Fruit fly (Drosophila melanogaster) whole organism, embryonic: ENCODE results near the gene RpS20.

ENCODE experiments used
- ATbp ChIP-seq: fragments of 200-800 bp; sonication (Bioruptor generic); optimal IDR thresholded peaks from 2 replicates; lab custom pipeline; 2017; ENCODE audit warnings: missing biosample characterization, mild to moderate bottlenecking, missing genetic modification characterization, missing genetic modification reagents
- Awh ChIP-seq: fragments of 200-800 bp; sonication (Bioruptor generic); IDR thresholded peaks from 2 replicates; pipeline ENCODE4, ENCODE4 v1.3.6; 2022; ENCODE audit warnings: missing biosample characterization, missing genetic modification characterization
- CG10959 ChIP-seq: fragments of 200-800 bp; sonication (Bioruptor generic); IDR thresholded peaks from 2 replicates; pipeline ENCODE4 v1.3.6; 2022; ENCODE audit warnings: missing biosample characterization, missing genetic modification characterization
- CG17385 ChIP-seq: fragments of 200-800 bp; sonication (Bioruptor generic); optimal IDR thresholded peaks from 3 replicates; lab custom pipeline; 2018; ENCODE audit warnings: missing biosample characterization, mild to moderate bottlenecking, missing genetic modification characterization
- CG17568 ChIP-seq: fragments of 200-800 bp; sonication (Bioruptor generic); optimal IDR thresholded peaks from 2 replicates; lab custom pipeline; 2018; ENCODE audit warnings: missing biosample characterization, mild to moderate bottlenecking, missing genetic modification characterization, moderate library complexity
- CG5245 ChIP-seq: fragments of 200-800 bp; sonication (Bioruptor generic); optimal IDR thresholded peaks from 3 replicates; lab custom pipeline; 2016; ENCODE audit warnings: missing biosample characterization, missing genetic modification characterization
- CG7745 ChIP-seq: fragments of 200-800 bp; sonication (Bioruptor generic); optimal IDR thresholded peaks from 2 replicates; lab custom pipeline; 2018; ENCODE audit warnings: missing biosample characterization, mild to moderate bottlenecking, missing genetic modification characterization, moderate library complexity
- CG7963 ChIP-seq: fragments of 200-800 bp; sonication (Bioruptor generic); IDR thresholded peaks from 3 replicates; pipeline ENCODE4 v1.3.6; 2022; ENCODE audit warnings: missing biosample characterization, missing genetic modification characterization; ENCODE audit not compliant: partially characterized antibody
- CG8388 ChIP-seq: fragments of 200-800 bp; sonication (Bioruptor generic); optimal IDR thresholded peaks from 2 replicates; lab custom pipeline; 2019; ENCODE audit warnings: missing biosample characterization, mild to moderate bottlenecking, missing genetic modification characterization, moderate library complexity
- CG9817 ChIP-seq: fragments of 200-800 bp; sonication (Bioruptor generic); optimal IDR thresholded peaks from 2 replicates; lab custom pipeline; 2018; ENCODE audit warnings: missing biosample characterization, mild to moderate bottlenecking, missing genetic modification characterization, moderate library complexity
- D19B ChIP-seq: fragments of 200-800 bp; sonication (Bioruptor generic); optimal IDR thresholded peaks from 2 replicates; lab custom pipeline; 2017; ENCODE audit warnings: missing biosample characterization, mild to moderate bottlenecking, missing genetic modification characterization
- Drgx ChIP-seq: fragments of 200-800 bp; sonication (Bioruptor generic); IDR thresholded peaks from 2 replicates; pipeline ENCODE4 v1.3.6; 2022; ENCODE audit warnings: missing biosample characterization, missing genetic modification characterization
- Eip74EF ChIP-seq, 2 experiments: fragments of 200-800 bp in 1 of 2; fragments of >200 bp in 1 of 2; sonication (Bioruptor generic) in 1 of 2; optimal IDR thresholded peaks; 2 replicates each; lab custom pipeline; 2017 to 2019; ENCODE audit warnings: missing biosample characterization in 2 of 2, missing genetic modification characterization in 2 of 2, mild to moderate bottlenecking in 1 of 2, moderate library complexity in 1 of 2
- Ets65A ChIP-seq: fragments of 200-800 bp; sonication (Bioruptor generic); peaks from one replicate; lab custom pipeline; 2016; ENCODE audit warnings: missing biosample characterization, missing genetic modification characterization
- Hand ChIP-seq: fragments of 200-800 bp; sonication (Bioruptor generic); optimal IDR thresholded peaks from 2 replicates; lab custom pipeline; 2017; ENCODE audit warnings: mild to moderate bottlenecking, missing biosample characterization, missing genetic modification reagents, missing genetic modification characterization
- HmgZ ChIP-seq: fragments of 200-800 bp; sonication (Bioruptor generic); optimal IDR thresholded peaks from 2 replicates; lab custom pipeline; 2018; ENCODE audit warnings: missing biosample characterization, mild to moderate bottlenecking, missing genetic modification characterization
- Hmx ChIP-seq: fragments of 200-800 bp; sonication (Bioruptor generic); optimal IDR thresholded peaks from 2 replicates; lab custom pipeline; 2016; ENCODE audit warnings: missing biosample characterization, missing genetic modification characterization
- Hr39 ChIP-seq: fragments of >200 bp; optimal IDR thresholded peaks from 2 replicates; lab custom pipeline; 2017
- Neu2 ChIP-seq: fragments of 200-800 bp; sonication (Bioruptor generic); optimal IDR thresholded peaks from 3 replicates; lab custom pipeline; 2016; ENCODE audit warnings: missing biosample characterization, missing genetic modification characterization, borderline replicate concordance
- Sox102F ChIP-seq: fragments of 200-800 bp; sonication (Bioruptor generic); optimal IDR thresholded peaks from 2 replicates; lab custom pipeline; 2018; ENCODE audit warnings: missing biosample characterization, mild to moderate bottlenecking, missing genetic modification characterization, moderate library complexity
- ac ChIP-seq: fragments of 200-800 bp; sonication (Bioruptor generic); optimal IDR thresholded peaks from 3 replicates; lab custom pipeline; 2017; ENCODE audit warnings: missing biosample characterization, mild to moderate bottlenecking, missing genetic modification characterization
- al ChIP-seq: fragments of 200-800 bp; sonication (Bioruptor generic); IDR thresholded peaks from 2 replicates; pipeline ENCODE4 v1.3.6; 2022; ENCODE audit warnings: missing biosample characterization, missing genetic modification characterization
- bsh ChIP-seq, 2 experiments: fragments of 200-800 bp; sonication (Bioruptor generic); optimal IDR thresholded peaks; 2 replicates each; lab custom pipeline; 2017 to 2018; ENCODE audit warnings: mild to moderate bottlenecking in 2 of 2, missing biosample characterization in 2 of 2, missing genetic modification characterization in 2 of 2, moderate library complexity in 1 of 2
- cwo ChIP-seq: fragments of 200-800 bp; sonication (Bioruptor generic); optimal IDR thresholded peaks from 3 replicates; lab custom pipeline; 2017; ENCODE audit warnings: missing biosample characterization, missing genetic modification characterization, mild to moderate bottlenecking, moderate library complexity, missing genetic modification reagents
- dan ChIP-seq: fragments of 200-800 bp; sonication (Bioruptor generic); IDR thresholded peaks from 2 replicates; pipeline ENCODE4 v1.3.6; 2022; ENCODE audit warnings: missing biosample characterization, missing genetic modification characterization
- gro ChIP-seq: fragments of 200-800 bp; sonication (Bioruptor generic); optimal IDR thresholded peaks from 2 replicates; lab custom pipeline; 2016; ENCODE audit warnings: missing biosample characterization, missing genetic modification characterization
- nerfin-1 ChIP-seq: fragments of 200-800 bp; sonication (Bioruptor generic); optimal IDR thresholded peaks from 3 replicates; lab custom pipeline; 2019; ENCODE audit warnings: missing biosample characterization, mild to moderate bottlenecking, missing genetic modification characterization, moderate library complexity
- nom ChIP-seq: fragments of 200-800 bp; sonication (Bioruptor generic); optimal IDR thresholded peaks from 2 replicates; lab custom pipeline; 2017; ENCODE audit warnings: missing biosample characterization, missing genetic modification characterization, mild to moderate bottlenecking, moderate library complexity, missing genetic modification reagents
- phol ChIP-seq: fragments of 200-800 bp; sonication (Bioruptor generic); optimal IDR thresholded peaks from 3 replicates; lab custom pipeline; 2018; ENCODE audit warnings: missing biosample characterization, mild to moderate bottlenecking, missing genetic modification characterization, moderate library complexity
- seq ChIP-seq: fragments of 200-800 bp; sonication (Bioruptor generic); IDR thresholded peaks from 2 replicates; pipeline ENCODE4 v1.3.6; 2022; ENCODE audit warnings: missing biosample characterization, missing genetic modification characterization
- sim ChIP-seq: fragments of 200-800 bp; sonication (Bioruptor generic); IDR thresholded peaks from 2 replicates; pipeline ENCODE4 v1.3.6; 2022; ENCODE audit warnings: missing biosample characterization, missing genetic modification characterization
- sqz ChIP-seq: fragments of 200-800 bp; sonication (Bioruptor generic); optimal IDR thresholded peaks from 3 replicates; lab custom pipeline; 2018; ENCODE audit warnings: missing biosample characterization, mild to moderate bottlenecking, missing genetic modification characterization
- ssp ChIP-seq: fragments of 200-800 bp; sonication (Bioruptor generic); IDR thresholded peaks from 2 replicates; pipeline ENCODE4 v1.3.6; 2022; ENCODE audit warnings: missing biosample characterization, missing genetic modification characterization
- tna ChIP-seq: fragments of 200-800 bp; sonication (Bioruptor generic); IDR thresholded peaks from 2 replicates; pipeline ENCODE4 v1.3.6; 2022; ENCODE audit warnings: missing biosample characterization, missing genetic modification characterization; ENCODE audit not compliant: partially characterized antibody
- ttk ChIP-seq: fragments of 200-800 bp; sonication (Bioruptor generic); IDR thresholded peaks from 2 replicates; pipeline ENCODE4 v2.1.2; 2022; ENCODE audit warnings: missing biosample characterization, missing genetic modification characterization
- unc-4 ChIP-seq: fragments of 200-800 bp; sonication (Bioruptor generic); IDR thresholded peaks from 2 replicates; pipeline ENCODE4 v1.3.6; 2022; ENCODE audit warnings: missing biosample characterization, missing genetic modification characterization; ENCODE audit not compliant: partially characterized antibody
- unpg ChIP-seq: fragments of 200-800 bp; sonication (Bioruptor generic); optimal IDR thresholded peaks from 3 replicates; lab custom pipeline; 2018; ENCODE audit warnings: missing biosample characterization, mild to moderate bottlenecking, missing genetic modification characterization, moderate library complexity
- z ChIP-seq: fragments of 200-800 bp; sonication (Bioruptor generic); IDR thresholded peaks from 3 replicates; pipeline ENCODE4 v1.3.6; 2022; ENCODE audit warnings: missing biosample characterization, missing genetic modification characterization

The RpS20 gene

DNA sequence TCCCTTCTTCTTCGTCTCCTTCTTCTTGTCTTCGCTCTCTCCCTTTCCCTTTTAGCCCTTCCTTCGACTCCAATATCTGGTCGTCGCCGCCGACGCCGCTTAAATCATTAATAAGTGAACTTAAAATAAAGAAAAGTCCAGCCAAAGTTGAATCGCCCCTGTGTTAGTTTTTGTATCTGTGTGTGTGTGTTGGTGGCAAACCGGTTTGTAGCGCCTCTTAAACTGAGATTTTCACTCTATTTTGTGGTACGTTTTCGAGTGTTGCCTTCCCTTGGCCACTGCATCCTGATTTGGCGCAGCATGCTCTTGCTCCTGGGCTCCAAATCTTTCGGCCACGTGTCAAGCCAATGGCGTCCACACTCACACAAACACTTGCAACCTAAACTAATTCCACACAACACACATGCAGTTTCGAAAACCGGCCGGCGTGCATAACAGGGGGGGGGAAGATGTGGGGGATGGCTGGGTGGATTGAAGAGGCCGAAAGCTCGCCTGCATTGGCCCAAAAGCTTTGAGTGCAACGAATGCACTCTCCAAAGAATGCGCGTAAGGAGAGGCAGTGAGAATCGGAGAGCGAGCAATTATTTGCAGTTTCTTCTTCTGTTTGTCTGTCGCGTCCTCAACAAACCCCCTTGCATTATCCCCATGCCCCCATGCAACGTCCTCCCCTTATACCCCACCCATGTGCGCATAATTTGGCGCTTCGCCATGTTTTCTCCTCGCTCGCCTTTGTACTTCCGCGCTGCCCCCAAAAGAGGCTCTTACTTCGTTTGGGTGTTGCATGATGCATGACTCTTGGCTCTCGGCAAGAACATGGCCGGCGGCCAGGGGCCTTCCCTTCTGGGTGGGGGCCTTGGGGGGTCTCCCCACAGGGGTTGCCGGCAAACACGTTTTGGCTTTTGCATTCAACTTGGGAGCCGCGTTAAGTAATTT is 37.3 kb upstream of the RpS20 start:
- no peak for TF ChIP-seq CG9817 (tag; lab: Kevin White, UChicago)
- 0 out of 2 replicates have a peak, but pooled peaks have one; percentile 8 for TF ChIP-seq dan (GFP tag; lab: Robert Waterston, UW)
- TF ChIP-seq Neu2 (GFP tag; lab: Kevin White, UChicago): no peak
- TF ChIP-seq bsh (GFP tag; optimal IDR thresholded peaks at IDR 0.05; lab: Kevin White, UChicago): peak in 1 of 2 experiments; percentile 45
- peak; percentile 77 for TF ChIP-seq nom (GFP tag; lab: Kevin White, UChicago)
- TF ChIP-seq Drgx (GFP tag; lab: Robert Waterston, UW): peak; percentile 72
- peak; percentile 39 for TF ChIP-seq Hr39 (lab: Kevin White, UChicago)

DNA sequence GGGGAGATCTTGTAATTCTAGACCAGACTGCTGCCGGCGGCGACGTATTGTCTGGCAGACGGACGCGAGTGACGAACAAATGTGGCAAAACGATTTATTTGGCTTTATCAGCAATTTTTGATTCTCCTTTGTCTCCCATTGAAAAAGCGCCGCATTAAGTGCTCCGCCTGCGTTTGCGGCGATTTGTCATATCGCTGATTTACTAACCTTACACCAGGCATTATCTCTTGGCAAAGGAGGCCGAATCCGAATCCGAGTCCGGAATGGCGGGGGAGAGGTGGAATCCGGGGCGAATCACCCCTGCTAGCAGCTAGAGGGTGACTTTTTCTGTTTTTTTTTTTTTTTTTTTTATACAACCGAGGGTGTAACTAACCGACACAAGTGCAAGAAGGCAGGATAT is 33.4 kb upstream of the RpS20 start:
- TF ChIP-seq CG7745 (tag; lab: Kevin White, UChicago) (no peak), CG10959 (no peak), Sox102F (no peak), tna (GFP tag; lab: Robert Waterston, UW) (no peak), phol (tag; lab: Kevin White, UChicago) (no peak), ttk (GFP tag; lab: Robert Waterston, UW) (no peak), nerfin-1 (tag; lab: Kevin White, UChicago) (peak; percentile 72), CG8388 (GFP tag; lab: Kevin White, UChicago) (no peak), CG7963 (GFP tag; lab: Robert Waterston, UW) (no peak), gro (no peak), CG5245 (no peak), z (GFP tag; lab: Robert Waterston, UW) (no peak), seq (GFP tag; lab: Robert Waterston, UW) (peak; percentile 37; the same call in 1 of the 2 replicates), ssp (GFP tag; lab: Robert Waterston, UW) (no peak), sqz (peak; percentile 62), cwo (GFP tag; lab: Kevin White, UChicago) (no peak), D19B (GFP tag; lab: Kevin White, UChicago) (no peak), sim (GFP tag; lab: Robert Waterston, UW) (no peak), ATbp (GFP tag; lab: Kevin White, UChicago) (no peak)

DNA sequence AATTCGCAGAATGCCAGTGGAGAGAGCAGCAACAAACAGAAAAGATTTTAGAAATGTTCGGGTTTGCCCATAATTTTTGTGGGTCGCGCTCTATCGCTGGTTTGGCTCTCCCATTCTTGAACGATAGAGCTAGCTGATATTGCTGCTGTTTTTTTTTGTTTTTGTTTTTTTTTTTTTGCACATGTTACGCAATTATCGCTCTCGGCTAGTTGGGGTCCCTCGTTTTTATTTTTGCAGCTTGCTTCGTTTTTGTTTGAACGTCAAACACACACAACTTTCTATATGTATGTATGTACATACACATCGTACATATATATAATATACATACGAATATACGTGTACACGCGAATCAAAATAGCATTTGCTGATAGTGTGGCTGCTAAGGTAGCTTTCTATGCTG is 31.5 kb upstream of the RpS20 start:
- TF ChIP-seq tna (GFP tag; lab: Robert Waterston, UW) (no peak), ac (GFP tag; lab: Kevin White, UChicago) (no peak), HmgZ (tag; lab: Kevin White, UChicago) (no peak), Hmx (GFP tag; lab: Kevin White, UChicago) (no peak), Awh (no peak), seq (GFP tag; lab: Robert Waterston, UW) (no peak), CG17568 (no peak), Ets65A (peak; percentile 64), unc-4 (no peak), CG17385 (GFP tag; lab: Kevin White, UChicago) (no peak), Drgx (GFP tag; lab: Robert Waterston, UW) (peak; percentile 62), unpg (no peak), al (GFP tag; lab: Robert Waterston, UW) (no peak), Hand (GFP tag; lab: Kevin White, UChicago) (no peak), Eip74EF (GFP tag; optimal IDR thresholded peaks at IDR 0.05; lab: Kevin White, UChicago) (no peak)
